Worm (Caenorhabditis elegans) whole organism, L1 larva: Measurements from ENCODE around the gene Y51H7C.7.

Experiments used
- blmp-1 ChIP-seq: fragments of 150-350 bp; optimal IDR thresholded peaks from 2 replicates; lab custom pipeline; 2014; ENCODE audit warnings: missing biosample characterization, missing genetic modification characterization
- pqm-1 ChIP-seq: sonication (generic microtip); optimal IDR thresholded peaks from 3 replicates; lab custom pipeline; 2017; ENCODE audit warnings: missing biosample characterization, missing genetic modification characterization

ce11 chrII:1385280-1385679 lies 17.1 kb upstream of the Y51H7C.7 start, which contains the start of gene F54D12.7:
- TF ChIP-seq blmp-1 (tag; lab: Kevin White, UChicago) (no peak), pqm-1 (tag; lab: Kevin White, UChicago) (no peak)
